Fruit fly (Drosophila melanogaster) whole organism, embryonic: ENCODE results near the gene Nthl1.
A peak's percentile ranks its signal among the peaks of the same experiment; 100 is the strongest.

Experiments used
- Ada2b ChIP-seq: fragments of 200-800 bp; sonication (Bioruptor generic); IDR thresholded peaks from 2 replicates; pipeline ENCODE4 v1.3.6; 2022; ENCODE audit warnings: missing biosample characterization, missing genetic modification characterization
- Asciz ChIP-seq: fragments of 200-800 bp; sonication (Bioruptor generic); optimal IDR thresholded peaks from 2 replicates; lab custom pipeline; 2017; ENCODE audit warnings: missing biosample characterization, mild to moderate bottlenecking, missing genetic modification characterization, missing genetic modification reagents
- Bdp1 ChIP-seq: fragments of 200-800 bp; sonication (Bioruptor generic); optimal IDR thresholded peaks from 3 replicates; lab custom pipeline; 2016; ENCODE audit warnings: missing biosample characterization, missing genetic modification characterization
- Bgb ChIP-seq: fragments of 200-800 bp; sonication (Bioruptor generic); IDR thresholded peaks from 2 replicates; pipeline ENCODE4 v1.3.6; 2022; ENCODE audit warnings: missing biosample characterization, missing genetic modification characterization; ENCODE audit not compliant: partially characterized antibody
- CG12942 ChIP-seq: fragments of 200-800 bp; sonication (Bioruptor generic); optimal IDR thresholded peaks from 3 replicates; lab custom pipeline; 2016; ENCODE audit warnings: missing biosample characterization, missing genetic modification characterization
- CG4707 ChIP-seq: fragments of 200-800 bp; sonication (Bioruptor generic); optimal IDR thresholded peaks from 2 replicates; lab custom pipeline; 2018; ENCODE audit warnings: missing biosample characterization, mild to moderate bottlenecking, missing genetic modification characterization, moderate library complexity
- CG7372 ChIP-seq: fragments of 200-800 bp; sonication (Bioruptor generic); IDR thresholded peaks from 2 replicates; pipeline ENCODE4 v1.3.6; 2022; ENCODE audit warnings: missing biosample characterization, missing genetic modification characterization
- CG7839 ChIP-seq: fragments of 200-800 bp; sonication (Bioruptor generic); optimal IDR thresholded peaks from 3 replicates; lab custom pipeline; 2018; ENCODE audit warnings: missing biosample characterization, mild to moderate bottlenecking, missing genetic modification characterization, moderate library complexity
- CG8290 ChIP-seq, 3 experiments: fragments of 200-800 bp; sonication (Bioruptor generic); optimal IDR thresholded peaks; 2 replicates each; lab custom pipeline; 2016 to 2019; ENCODE audit warnings: missing biosample characterization in 3 of 3, missing genetic modification characterization in 3 of 3, mild to moderate bottlenecking in 2 of 3, moderate library complexity in 1 of 3
- CTCF ChIP-seq: fragments of 200-800 bp; sonication (Bioruptor generic); optimal IDR thresholded peaks from 2 replicates; lab custom pipeline; 2017; ENCODE audit warnings: missing biosample characterization, mild to moderate bottlenecking, missing genetic modification characterization, moderate library complexity
- CkIIα-i1 ChIP-seq: fragments of 200-800 bp; sonication (Bioruptor generic); IDR thresholded peaks from 2 replicates; pipeline ENCODE4 v1.3.6; 2022; ENCODE audit warnings: missing biosample characterization, missing genetic modification characterization
- Drgx ChIP-seq: fragments of 200-800 bp; sonication (Bioruptor generic); IDR thresholded peaks from 2 replicates; pipeline ENCODE4 v1.3.6; 2022; ENCODE audit warnings: missing biosample characterization, missing genetic modification characterization
- Ets65A ChIP-seq: fragments of 200-800 bp; sonication (Bioruptor generic); peaks from one replicate; lab custom pipeline; 2016; ENCODE audit warnings: missing biosample characterization, missing genetic modification characterization
- Hand ChIP-seq: fragments of 200-800 bp; sonication (Bioruptor generic); optimal IDR thresholded peaks from 2 replicates; lab custom pipeline; 2017; ENCODE audit warnings: mild to moderate bottlenecking, missing biosample characterization, missing genetic modification reagents, missing genetic modification characterization
- Med ChIP-seq: fragments of 200-800 bp; sonication (Bioruptor generic); peaks from one replicate; lab custom pipeline; 2016; ENCODE audit warnings: missing biosample characterization, missing genetic modification characterization, mild to moderate bottlenecking, inconsistent platforms, moderate library complexity
- Pdp1 ChIP-seq, 2 experiments: fragments of 200-800 bp; sonication (Bioruptor generic); optimal IDR thresholded peaks; 3 replicates each; lab custom pipeline; 2016; ENCODE audit warnings: missing biosample characterization in 2 of 2, missing genetic modification characterization in 2 of 2, mild to moderate bottlenecking in 1 of 2, moderate library complexity in 1 of 2
- Six4 ChIP-seq: fragments of 200-800 bp; sonication (Bioruptor generic); optimal IDR thresholded peaks from 2 replicates; lab custom pipeline; 2016; ENCODE audit warnings: missing biosample characterization, missing genetic modification characterization
- Tbp ChIP-seq: fragments of >200 bp; optimal IDR thresholded peaks from 2 replicates; lab custom pipeline; 2018; ENCODE audit warnings: missing biosample characterization, missing genetic modification characterization
- Xbp1 ChIP-seq: fragments of 200-800 bp; sonication (Bioruptor generic); optimal IDR thresholded peaks from 3 replicates; lab custom pipeline; 2016; ENCODE audit warnings: missing biosample characterization, mild to moderate bottlenecking, missing genetic modification characterization
- chif ChIP-seq, 2 experiments: fragments of 200-800 bp; sonication (Bioruptor generic); optimal IDR thresholded peaks; 3 replicates each; lab custom pipeline; 2016; ENCODE audit warnings: missing biosample characterization in 2 of 2, missing genetic modification characterization in 2 of 2
- crp ChIP-seq, 2 experiments: fragments of 200-800 bp; sonication (Bioruptor generic); optimal IDR thresholded peaks; 2 replicates in 1 of 2; 3 replicates in 1 of 2; lab custom pipeline; 2017; ENCODE audit warnings: missing biosample characterization in 2 of 2, missing genetic modification characterization in 2 of 2, mild to moderate bottlenecking in 1 of 2, moderate library complexity in 1 of 2
- dati ChIP-seq: fragments of 200-800 bp; sonication (Bioruptor generic); IDR thresholded peaks from 2 replicates; pipeline ENCODE4 v1.3.6; 2022; ENCODE audit warnings: missing biosample characterization, missing genetic modification characterization
- ems ChIP-seq: fragments of 200-800 bp; sonication (Bioruptor generic); optimal IDR thresholded peaks from 3 replicates; lab custom pipeline; 2016; ENCODE audit warnings: missing biosample characterization, missing genetic modification characterization
- fd3F ChIP-seq: fragments of 200-800 bp; sonication (Bioruptor generic); optimal IDR thresholded peaks from 2 replicates; lab custom pipeline; 2018; ENCODE audit warnings: missing biosample characterization, mild to moderate bottlenecking, missing genetic modification characterization, moderate library complexity
- hkb ChIP-seq, 2 experiments: fragments of 200-800 bp in 1 of 2; fragments of >200 bp in 1 of 2; sonication (Bioruptor generic) in 1 of 2; IDR thresholded peaks in 1 of 2; optimal IDR thresholded peaks in 1 of 2; 2 replicates each; pipeline versions ENCODE4 v1.3.6 to Lab custom; 2017 to 2022; ENCODE audit warnings: missing biosample characterization in 1 of 2, missing genetic modification characterization in 1 of 2
- maf-S ChIP-seq: fragments of 200-800 bp; sonication (Bioruptor generic); optimal IDR thresholded peaks from 2 replicates; lab custom pipeline; 2016; ENCODE audit warnings: missing biosample characterization, missing genetic modification characterization
- pan ChIP-seq, 4 experiments: fragments of >200 bp in 3 of 4; fragments of 200-800 bp in 1 of 4; sonication (Bioruptor generic) in 1 of 4; optimal IDR thresholded peaks in 3 of 4; IDR thresholded peaks in 1 of 4; 2 replicates each; pipeline versions ENCODE4 v1.3.6 to Lab custom; 2017 to 2022; ENCODE audit warnings: missing biosample characterization in 2 of 4, missing genetic modification characterization in 2 of 4, mixed read lengths in 1 of 4
- salm ChIP-seq: fragments of 200-800 bp; sonication (Bioruptor generic); optimal IDR thresholded peaks from 2 replicates; lab custom pipeline; 2018; ENCODE audit warnings: missing biosample characterization, mild to moderate bottlenecking, missing genetic modification characterization
- sd ChIP-seq: fragments of 200-800 bp; sonication (Bioruptor generic); optimal IDR thresholded peaks from 3 replicates; lab custom pipeline; 2018; ENCODE audit warnings: missing biosample characterization, mild to moderate bottlenecking, missing genetic modification characterization, moderate library complexity
- sens ChIP-seq: fragments of 200-800 bp; sonication (Bioruptor generic); peaks from one replicate; lab custom pipeline; 2016; ENCODE audit warnings: missing biosample characterization, missing genetic modification characterization
- seq ChIP-seq: fragments of 200-800 bp; sonication (Bioruptor generic); IDR thresholded peaks from 2 replicates; pipeline ENCODE4 v1.3.6; 2022; ENCODE audit warnings: missing biosample characterization, missing genetic modification characterization
- sug ChIP-seq: fragments of 200-800 bp; optimal IDR thresholded peaks from 2 replicates; lab custom pipeline; 2019; ENCODE audit warnings: missing biosample characterization, mild to moderate bottlenecking, missing genetic modification characterization, moderate library complexity
- tio ChIP-seq: fragments of 200-800 bp; sonication (Bioruptor generic); optimal IDR thresholded peaks from 2 replicates; lab custom pipeline; 2017; ENCODE audit warnings: missing biosample characterization, missing genetic modification characterization, inconsistent platforms
- trh ChIP-seq: fragments of 200-800 bp; sonication (Bioruptor generic); optimal IDR thresholded peaks from 2 replicates; lab custom pipeline; 2016; ENCODE audit warnings: missing biosample characterization, missing genetic modification characterization
- wdn ChIP-seq: fragments of 200-800 bp; sonication (Bioruptor generic); IDR thresholded peaks from 2 replicates; pipeline ENCODE4 v1.3.6; 2022; ENCODE audit warnings: missing biosample characterization, missing genetic modification characterization

Nthl1 gene

dm6 chr2L:20911374-20911773 lies 16.3 kb downstream of the Nthl1 start (continued):
- TF ChIP-seq CG12942 (GFP tag; lab: Kevin White, UChicago): peak; percentile 19
- TF ChIP-seq fd3F: peak; percentile 53
- peak; percentile 31 for TF ChIP-seq sug (tag; lab: Kevin White, UChicago)
- TF ChIP-seq pan (optimal IDR thresholded peaks at IDR 0.05; lab: Kevin White, UChicago): no peak
- peak in 1 of 2 experiments; percentile 8 for TF ChIP-seq pan (GFP tag; optimal IDR thresholded peaks at IDR 0.05 in 1 of 2, IDR thresholded peaks at IDR 0.05 in 1 of 2)
- no peak for TF ChIP-seq hkb (optimal IDR thresholded peaks at IDR 0.05; lab: Kevin White, UChicago)
- TF ChIP-seq hkb (GFP tag; IDR thresholded peaks at IDR 0.05; lab: Robert Waterston, UW): peak; percentile 47; the same call in 1 of the 2 replicates
- peak; percentile 36 for TF ChIP-seq Ets65A
- TF ChIP-seq Bdp1: peak; percentile 24
- TF ChIP-seq CkIIα-i1 (GFP tag; lab: Robert Waterston, UW): no peak
- no peak for TF ChIP-seq Xbp1
- TF ChIP-seq salm (tag; lab: Kevin White, UChicago): peak; percentile 25
- TF ChIP-seq CG4707 (GFP tag; lab: Kevin White, UChicago): peak; percentile 29
- peak; percentile 71 for TF ChIP-seq Asciz (GFP tag; lab: Kevin White, UChicago)
- peak; percentile 3 to 26 for TF ChIP-seq chif (GFP tag; optimal IDR thresholded peaks at IDR 0.05; lab: Kevin White, UChicago)
- 0 out of 2 replicates have a peak, but pooled peaks have one; percentile 23 for TF ChIP-seq seq

DNA sequence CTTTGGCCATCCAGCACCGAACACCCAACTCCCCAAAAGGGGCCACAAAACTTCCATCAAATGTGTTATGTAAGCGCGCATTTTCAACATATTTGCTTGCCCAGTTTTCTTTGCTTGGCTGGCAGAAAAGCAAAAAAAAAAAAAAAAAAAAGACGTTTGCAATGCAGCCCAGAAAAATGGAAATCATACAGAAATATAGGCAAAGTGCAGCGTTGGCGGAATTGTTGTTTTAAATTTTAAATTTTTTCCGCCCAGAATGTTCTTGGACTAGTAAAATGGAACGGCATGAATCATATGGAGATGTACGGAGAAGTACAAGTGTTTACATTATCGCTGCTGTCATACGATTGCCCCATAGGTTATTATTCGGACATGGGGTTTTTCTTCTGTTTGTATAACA lies 18.4 kb downstream of the Nthl1 start:
- TF ChIP-seq Ada2b (GFP tag; lab: Robert Waterston, UW) (no peak), tio (GFP tag; lab: Kevin White, UChicago) (no peak), Drgx (GFP tag; lab: Robert Waterston, UW) (0 out of 2 replicates have a peak, but pooled peaks have one; percentile 5), CG7372 (GFP tag; lab: Robert Waterston, UW) (peak; percentile 55; the same call in 1 of the 2 replicates), Pdp1 (GFP tag; optimal IDR thresholded peaks at IDR 0.05; lab: Kevin White, UChicago) (peak in 1 of 2 experiments; percentile 78)
- TF ChIP-seq, all 482 proteins: peak for 3

dm6 chr2L:20907995-20908654 lies 19.5 kb downstream of the Nthl1 start:
- TF ChIP-seq Six4 (GFP tag; lab: Kevin White, UChicago) (no peak), CG7839 (tag; lab: Kevin White, UChicago) (no peak), dati (no peak), Bgb (peak; percentile 23; the same call in 1 of the 2 replicates), Med (peak; percentile 29)

DNA sequence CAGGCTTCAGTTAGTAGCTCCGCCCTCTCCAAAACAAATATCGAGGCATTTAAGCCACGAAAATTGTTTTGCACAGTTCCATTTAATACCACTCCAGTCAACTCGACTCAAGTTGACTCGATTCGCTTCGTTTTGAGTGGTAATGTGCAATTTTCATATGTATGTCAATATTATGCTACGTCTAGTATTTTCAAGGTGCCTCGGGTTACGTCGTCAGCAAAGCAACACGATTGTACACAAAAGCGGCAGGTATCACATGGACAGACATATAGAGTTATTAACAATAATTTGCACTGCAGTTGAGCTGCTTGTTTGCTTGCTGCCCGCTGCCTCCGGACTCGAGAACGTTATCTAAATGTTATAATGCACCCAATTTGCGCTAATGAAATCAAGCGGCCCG lies 22.6 kb downstream of the Nthl1 start:
- TF ChIP-seq trh (GFP tag; lab: Kevin White, UChicago) (no peak), crp (GFP tag; optimal IDR thresholded peaks at IDR 0.05; lab: Kevin White, UChicago) (no peak), Hand (GFP tag; lab: Kevin White, UChicago) (no peak), wdn (GFP tag; lab: Robert Waterston, UW) (no peak), CG8290 (GFP tag; optimal IDR thresholded peaks at IDR 0.05; lab: Kevin White, UChicago) (no peak), CG8290 (tag; optimal IDR thresholded peaks at IDR 0.05; lab: Kevin White, UChicago) (no peak), maf-S (GFP tag; lab: Kevin White, UChicago) (no peak), Tbp (GFP tag; lab: Kevin White, UChicago) (no peak), sens (GFP tag; lab: Kevin White, UChicago) (peak; percentile 46), sd (tag; lab: Kevin White, UChicago) (no peak), Ets65A (peak; percentile 10), CTCF (GFP tag; lab: Kevin White, UChicago) (no peak), ems (GFP tag; lab: Kevin White, UChicago) (no peak)
